Worm (Caenorhabditis elegans): ENCODE measurements around the gene ugt-9.

DNA sequence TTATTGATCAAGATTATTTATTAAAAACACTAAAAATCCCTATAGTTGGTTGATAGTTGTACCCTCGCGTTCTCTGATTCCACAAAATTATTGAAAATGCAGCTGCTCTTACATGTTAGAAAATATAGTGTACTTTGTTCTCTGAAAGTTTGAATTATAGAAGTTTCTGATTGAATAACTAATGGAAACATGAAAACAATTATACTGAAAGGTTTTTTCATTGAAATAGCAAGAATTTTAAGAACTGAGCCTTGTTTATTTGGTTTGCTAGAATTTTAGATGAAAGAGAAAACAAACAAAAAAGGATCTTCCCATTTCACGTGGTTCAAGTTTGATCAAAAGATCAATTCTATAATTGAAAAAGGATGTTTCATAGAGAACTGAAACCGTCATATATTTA lies 28.3 kb upstream of the ugt-9 start:
- TF ChIP-seq elt-2 (tag; optimal IDR thresholded peaks at IDR 0.05) = no peak
- no peak for TF ChIP-seq skn-1 (tag; optimal IDR thresholded peaks at IDR 0.05)
- no peak for TF ChIP-seq nhr-28 (tag; optimal IDR thresholded peaks at IDR 0.05)
